Fruit fly (Drosophila melanogaster) S2 (cell line): ENCODE measurements around the gene Rab14.

ENCODE experiments used
- CG8478 ChIP-seq: fragments of >200 bp; optimal IDR thresholded peaks from 2 replicates; lab custom pipeline; 2018
- CTCF ChIP-seq, 2 experiments: fragments of >200 bp; optimal IDR thresholded peaks; 2 replicates each; lab custom pipeline; 2018

dm6 chr2L:14340964-14341363 is 14.0 kb upstream of the Rab14 start:
- TF ChIP-seq CG8478 (lab: Kevin White, UChicago) (no peak), CTCF (optimal IDR thresholded peaks at IDR 0.05; lab: Kevin White, UChicago) (no peak)
